Fruit fly (Drosophila melanogaster) whole organism, prepupa: ENCODE measurements around the gene CG9316.

Experiments
- CG3032 ChIP-seq: fragments of 200-800 bp; optimal IDR thresholded peaks from 2 replicates; lab custom pipeline; 2019; ENCODE audit warnings: missing biosample characterization, mild to moderate bottlenecking, missing genetic modification characterization, moderate library complexity
- CG6792 ChIP-seq: fragments of 200-800 bp; sonication (Bioruptor generic); optimal IDR thresholded peaks from 3 replicates; lab custom pipeline; 2016; ENCODE audit warnings: missing biosample characterization, missing genetic modification characterization
- Eip78C ChIP-seq: fragments of 200-800 bp; sonication (Bioruptor generic); peaks from one replicate; lab custom pipeline; 2016; ENCODE audit warnings: missing biosample characterization, missing genetic modification characterization
- Hr38 ChIP-seq: sonication (Bioruptor generic); optimal IDR thresholded peaks from 2 replicates; lab custom pipeline; 2016; ENCODE audit warnings: missing biosample characterization, missing genetic modification characterization
- OdsH ChIP-seq: fragments of 200-800 bp; sonication (Bioruptor generic); optimal IDR thresholded peaks from 3 replicates; lab custom pipeline; 2016; ENCODE audit warnings: missing biosample characterization, missing genetic modification characterization
- eg ChIP-seq: fragments of 200-800 bp; sonication (Bioruptor generic); IDR thresholded peaks from 3 replicates; pipeline ENCODE4 v1.3.6; 2022; ENCODE audit warnings: missing biosample characterization, missing genetic modification characterization
- fkh ChIP-seq: fragments of 200-800 bp; sonication (Bioruptor generic); optimal IDR thresholded peaks from 3 replicates; lab custom pipeline; 2017; ENCODE audit warnings: missing biosample characterization, mild to moderate bottlenecking, missing genetic modification characterization, moderate library complexity
- vri ChIP-seq: fragments of 200-800 bp; sonication (Bioruptor generic); optimal IDR thresholded peaks from 3 replicates; lab custom pipeline; 2016; ENCODE audit warnings: missing biosample characterization, mild to moderate bottlenecking, missing genetic modification characterization

dm6 chr2L:20724024-20724423 is 2.3 kb downstream of the CG9316 start:
- TF ChIP-seq Eip78C (no peak), fkh (GFP tag; lab: Kevin White, UChicago) (no peak), eg (GFP tag; lab: Robert Waterston, UW) (0 out of 3 replicates have a peak, but pooled peaks have one; percentile 33), CG3032 (no peak), Hr38 (GFP tag; lab: Kevin White, UChicago) (no peak), vri (GFP tag; lab: Kevin White, UChicago) (no peak), OdsH (GFP tag; lab: Kevin White, UChicago) (no peak), CG6792 (no peak)
